Fruit fly (Drosophila melanogaster) whole organism, wandering third instar larva: Measurements from ENCODE around the gene CG14130.

Source experiments
- GATAd ChIP-seq: sonication (Bioruptor generic); optimal IDR thresholded peaks from 2 replicates; lab custom pipeline; 2016; ENCODE audit warnings: missing biosample characterization, missing genetic modification characterization
- Hnf4 ChIP-seq: fragments of 200-800 bp; sonication (Bioruptor generic); optimal IDR thresholded peaks from 2 replicates; lab custom pipeline; 2016; ENCODE audit warnings: missing biosample characterization, mild to moderate bottlenecking, missing genetic modification characterization
- Myc ChIP-seq: fragments of >200 bp; optimal IDR thresholded peaks from 2 replicates; lab custom pipeline; 2017
- Rel ChIP-seq, 2 experiments: fragments of 200-800 bp; sonication (Bioruptor generic) in 1 of 2; optimal IDR thresholded peaks; 2 replicates in 1 of 2; 3 replicates in 1 of 2; lab custom pipeline; 2016 to 2019; ENCODE audit warnings: mild to moderate bottlenecking in 2 of 2, missing biosample characterization in 2 of 2, missing genetic modification characterization in 2 of 2, moderate library complexity in 1 of 2
- Vsx2 ChIP-seq: fragments of 200-300, 225-300 bp; sonication (Bioruptor generic); optimal IDR thresholded peaks from 2 replicates; lab custom pipeline; 2018; ENCODE audit warnings: missing biosample characterization, missing genetic modification characterization; ENCODE audit not compliant: partially characterized antibody
- ey ChIP-seq: fragments of 200-800 bp; sonication (Bioruptor generic); optimal IDR thresholded peaks from 2 replicates; lab custom pipeline; 2016; ENCODE audit warnings: missing biosample characterization, missing genetic modification characterization
- pan ChIP-seq: fragments of >200 bp; optimal IDR thresholded peaks from 2 replicates; lab custom pipeline; 2017
- psq ChIP-seq: fragments of 200-800 bp; sonication (Bioruptor generic); optimal IDR thresholded peaks from 3 replicates; lab custom pipeline; 2017; ENCODE audit warnings: missing biosample characterization, mild to moderate bottlenecking, missing genetic modification characterization, moderate library complexity
- tai ChIP-seq: sonication (Bioruptor generic); optimal IDR thresholded peaks from 2 replicates; lab custom pipeline; 2016; ENCODE audit warnings: missing biosample characterization, missing genetic modification characterization
- usp ChIP-seq: fragments of >200 bp; optimal IDR thresholded peaks from 2 replicates; lab custom pipeline; 2017; ENCODE audit warnings: missing biosample characterization, missing genetic modification characterization

DNA sequence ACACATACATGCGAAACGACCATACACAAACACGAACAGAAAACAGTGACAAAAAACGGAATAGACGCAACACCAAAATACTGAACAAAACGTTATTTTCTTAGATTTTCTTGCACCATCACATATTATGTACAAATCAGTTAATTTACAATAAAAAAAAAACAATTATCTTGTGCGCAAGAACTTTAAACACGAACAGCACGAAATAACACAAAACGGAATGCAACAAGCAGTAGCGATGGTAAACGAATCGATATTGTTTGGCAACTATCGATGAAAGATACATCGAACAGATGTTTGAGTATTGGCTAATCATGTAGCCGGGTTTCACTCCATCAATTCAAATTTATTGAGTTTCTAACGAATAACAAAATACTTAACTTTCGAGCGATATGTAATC lies 25.5 kb upstream of the CG14130 start, which contains the start of gene Pi3K68D:
- TF ChIP-seq tai (GFP tag; lab: Kevin White, UChicago) = no peak
- peak; percentile 95 for TF ChIP-seq psq (GFP tag; lab: Kevin White, UChicago)
- TF ChIP-seq Rel (GFP tag; optimal IDR thresholded peaks at IDR 0.05; lab: Kevin White, UChicago) = no peak
- no peak for TF ChIP-seq Rel (tag; optimal IDR thresholded peaks at IDR 0.05; lab: Kevin White, UChicago)
- peak; percentile 14 for TF ChIP-seq Myc (lab: Kevin White, UChicago)
- TF ChIP-seq Hnf4 = no peak
- TF ChIP-seq GATAd (GFP tag; lab: Kevin White, UChicago) = no peak
- TF ChIP-seq Vsx2 (GFP tag; lab: Kevin White, UChicago) = no peak
- no peak for TF ChIP-seq pan (lab: Kevin White, UChicago)
- TF ChIP-seq ey = peak; percentile 4
- TF ChIP-seq usp (GFP tag; lab: Kevin White, UChicago) = no peak
